Worm (Caenorhabditis elegans): Measurements from ENCODE around the gene gsp-1.

gsp-1 gene

DNA sequence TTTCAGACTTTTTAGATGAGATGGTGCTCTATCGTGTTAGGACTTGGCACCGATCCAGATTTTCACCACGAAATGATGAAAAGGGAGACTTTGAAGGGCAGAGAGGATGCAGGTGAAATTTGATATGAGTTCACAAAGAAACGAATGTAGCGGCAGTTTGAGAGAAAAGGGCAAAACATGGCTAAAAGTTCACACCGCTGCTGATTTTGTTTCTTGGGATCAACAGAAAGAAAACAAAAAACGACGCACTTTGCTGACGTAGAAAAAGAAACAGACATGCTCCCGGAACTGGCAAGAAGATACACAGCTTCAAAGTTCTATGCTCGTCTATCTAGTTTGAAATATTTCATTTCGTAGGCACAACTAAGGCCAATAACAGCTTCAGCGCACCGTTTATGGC, 41.4 kb downstream of the gsp-1 start:
- TF ChIP-seq mdt-29 (GFP tag; IDR thresholded peaks at IDR 0.05) (no peak), spr-3 (GFP tag; optimal IDR thresholded peaks at IDR 0.05) (no peak), ztf-11 (tag; optimal IDR thresholded peaks at IDR 0.05) (no peak), duxl-1 (tag; optimal IDR thresholded peaks at IDR 0.05; ENCODE audit: poor library complexity) (no peak), nhr-11 (tag; optimal IDR thresholded peaks at IDR 0.05) (peak; percentile 34), lim-7 (GFP tag; IDR thresholded peaks at IDR 0.05) (no peak), dmd-8 (GFP tag; IDR thresholded peaks at IDR 0.05) (no peak), mep-1 (tag; optimal IDR thresholded peaks at IDR 0.05) (no peak), daf-16 (GFP tag; optimal IDR thresholded peaks at IDR 0.05) (peak in 1 of 2 experiments; percentile 41), daf-16 (tag; optimal IDR thresholded peaks at IDR 0.05) (no peak), zip-11 (GFP tag; IDR thresholded peaks at IDR 0.05) (no peak), sdz-12 (GFP tag; optimal IDR thresholded peaks at IDR 0.05) (no peak), egl-27 (tag; optimal IDR thresholded peaks at IDR 0.05) (no peak), nhr-42 (GFP tag; IDR thresholded peaks at IDR 0.05) (no peak), ZK337.2 (GFP tag; IDR thresholded peaks at IDR 0.05) (no peak), nhr-6 (tag; optimal IDR thresholded peaks at IDR 0.05) (no peak), unc-62 (GFP tag; optimal IDR thresholded peaks at IDR 0.05 in 1 of 2) (peak in 1 of 2 experiments; percentile 99), unc-62 (tag; optimal IDR thresholded peaks at IDR 0.05) (no peak), fos-1 (tag; optimal IDR thresholded peaks at IDR 0.05) (no peak), F49E8.2 (tag; optimal IDR thresholded peaks at IDR 0.05; ENCODE audit: borderline replicate concordance) (no peak), T20F7.1 (GFP tag; optimal IDR thresholded peaks at IDR 0.05) (no peak), snpc-4 (tag; optimal IDR thresholded peaks at IDR 0.05) (no peak)

DNA sequence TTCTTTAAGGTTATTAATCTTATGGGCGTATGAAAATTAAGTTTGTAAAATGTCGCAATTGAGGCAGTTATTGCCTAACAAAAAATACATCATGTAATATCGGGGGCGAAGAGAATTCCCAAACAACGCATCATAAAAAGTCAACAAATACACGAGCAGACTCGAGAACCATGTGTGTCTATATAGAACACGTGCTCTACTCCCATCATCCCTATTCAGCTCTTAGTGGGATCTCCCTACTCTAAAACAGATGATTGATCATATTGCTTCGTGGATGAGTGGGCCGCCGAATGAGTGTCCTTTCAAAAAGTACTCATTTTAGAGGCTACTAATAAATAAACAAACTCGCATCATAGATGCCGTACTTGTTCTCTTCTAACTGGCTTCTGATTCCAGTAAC, 42.2 kb downstream of the gsp-1 start:
- TF ChIP-seq nhr-25 (tag; optimal IDR thresholded peaks at IDR 0.05; ENCODE audit: borderline replicate concordance, insufficient read depth) = no peak
- peak; percentile 70 for TF ChIP-seq hlh-30 (tag; optimal IDR thresholded peaks at IDR 0.05; ENCODE audit: insufficient read depth)
- peak; percentile 89 for TF ChIP-seq aha-1 (tag)
- TF ChIP-seq duxl-1 (tag; optimal IDR thresholded peaks at IDR 0.05; ENCODE audit: poor library complexity) = no peak
- no peak for TF ChIP-seq snpc-1.2 (GFP tag; IDR thresholded peaks at IDR 0.05)
- TF ChIP-seq zfp-3 (GFP tag; conservative IDR thresholded peaks at IDR 0.05) = no peak
- peak; percentile 4 for TF ChIP-seq hlh-11 (tag; optimal IDR thresholded peaks at IDR 0.05)
- TF ChIP-seq unc-130 (GFP tag; optimal IDR thresholded peaks at IDR 0.05) = no peak
- TF ChIP-seq lim-7 (GFP tag; IDR thresholded peaks at IDR 0.05) = no peak
- TF ChIP-seq jun-1 (tag; optimal IDR thresholded peaks at IDR 0.05) = no peak
- TF ChIP-seq lin-1 (GFP tag; IDR thresholded peaks at IDR 0.05) = no peak
- no peak for TF ChIP-seq ztf-11 (tag; optimal IDR thresholded peaks at IDR 0.05)
- TF ChIP-seq arid-1 (GFP tag; conservative IDR thresholded peaks at IDR 0.05) = no peak
- TF ChIP-seq nhr-6 (tag; optimal IDR thresholded peaks at IDR 0.05) = no peak
- TF ChIP-seq fkh-10 (GFP tag; optimal IDR thresholded peaks at IDR 0.05) = no peak
- TF ChIP-seq F49E8.2 (tag; optimal IDR thresholded peaks at IDR 0.05; ENCODE audit: borderline replicate concordance) = no peak
- TF ChIP-seq Y75B8A.6 (GFP tag; IDR thresholded peaks at IDR 0.05) = no peak
- no peak for TF ChIP-seq skn-1 (tag; optimal IDR thresholded peaks at IDR 0.05)

DNA sequence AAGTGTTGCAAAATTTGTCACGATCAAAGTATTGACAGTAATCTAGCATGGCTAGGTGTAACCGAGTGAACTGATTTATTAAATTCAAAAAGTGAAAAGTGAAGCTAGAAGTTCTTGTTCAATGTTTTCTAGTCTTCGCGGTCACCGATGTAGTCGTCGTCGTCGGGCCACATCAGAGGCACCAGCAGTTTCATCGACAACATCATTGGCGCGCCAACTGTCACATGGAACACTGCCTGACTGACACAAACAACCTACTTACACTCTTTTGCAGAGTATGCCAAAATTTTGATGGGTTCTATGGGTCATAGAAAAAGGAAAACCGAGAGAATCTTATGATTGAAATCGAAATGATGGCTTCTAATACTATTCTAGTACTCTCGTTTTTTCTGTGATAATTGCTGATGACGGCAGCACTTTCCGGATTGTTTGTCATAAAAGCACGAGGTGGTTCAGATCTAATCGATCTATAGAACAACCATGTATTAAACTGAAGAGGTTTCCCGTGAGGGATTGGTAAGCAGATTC, 43.3 kb downstream of the gsp-1 start:
- TF ChIP-seq lin-13 (GFP tag; optimal IDR thresholded peaks at IDR 0.05) = no peak
- peak; percentile 10 for TF ChIP-seq dve-1 (tag; optimal IDR thresholded peaks at IDR 0.05; ENCODE audit: insufficient read depth)
- TF ChIP-seq dmd-6 (GFP tag; IDR thresholded peaks at IDR 0.05) = peak; percentile 11; the same call in 1 of the 2 replicates
- no peak for TF ChIP-seq mxl-3 (GFP tag; optimal IDR thresholded peaks at IDR 0.05)
- TF ChIP-seq spr-1 (tag; optimal IDR thresholded peaks at IDR 0.05) = no peak
- no peak for TF ChIP-seq mxl-2 (GFP tag; conservative IDR thresholded peaks at IDR 0.05)
- no peak for TF ChIP-seq ZK546.5 (tag; optimal IDR thresholded peaks at IDR 0.05)
- no peak for TF ChIP-seq skn-1 (tag; optimal IDR thresholded peaks at IDR 0.05)
- TF ChIP-seq lin-29 (GFP tag; IDR thresholded peaks at IDR 0.05) = no peak
- peak; percentile 4 to 36 for TF ChIP-seq mdl-1 (tag; optimal IDR thresholded peaks at IDR 0.05)
- peak; percentile 56 for TF ChIP-seq aha-1 (tag)
- no peak for TF ChIP-seq F44E2.7 (GFP tag; IDR thresholded peaks at IDR 0.05)
- no peak for TF ChIP-seq daf-16 (GFP tag; optimal IDR thresholded peaks at IDR 0.05)
- TF ChIP-seq daf-16 (tag; optimal IDR thresholded peaks at IDR 0.05) = peak; percentile 9
- peak; percentile 56 for TF ChIP-seq hlh-30 (tag; optimal IDR thresholded peaks at IDR 0.05; ENCODE audit: insufficient read depth)
- TF ChIP-seq Y48G9A.11 (GFP tag; IDR thresholded peaks at IDR 0.05) = no peak
- TF ChIP-seq nhr-28 (tag; optimal IDR thresholded peaks at IDR 0.05) = peak; percentile 92
- TF ChIP-seq hlh-11 (tag; optimal IDR thresholded peaks at IDR 0.05) = peak; percentile 36
- TF ChIP-seq zip-2 (tag; optimal IDR thresholded peaks at IDR 0.05) = no peak
- no peak for TF ChIP-seq Y105C5A.15 (GFP tag; IDR thresholded peaks at IDR 0.05)
- TF ChIP-seq arid-1 (GFP tag; conservative IDR thresholded peaks at IDR 0.05) = no peak

All from whole organism, L4 larva.